Fruit fly (Drosophila melanogaster): ENCODE results near the gene CG5478.

The CG5478 gene

DNA sequence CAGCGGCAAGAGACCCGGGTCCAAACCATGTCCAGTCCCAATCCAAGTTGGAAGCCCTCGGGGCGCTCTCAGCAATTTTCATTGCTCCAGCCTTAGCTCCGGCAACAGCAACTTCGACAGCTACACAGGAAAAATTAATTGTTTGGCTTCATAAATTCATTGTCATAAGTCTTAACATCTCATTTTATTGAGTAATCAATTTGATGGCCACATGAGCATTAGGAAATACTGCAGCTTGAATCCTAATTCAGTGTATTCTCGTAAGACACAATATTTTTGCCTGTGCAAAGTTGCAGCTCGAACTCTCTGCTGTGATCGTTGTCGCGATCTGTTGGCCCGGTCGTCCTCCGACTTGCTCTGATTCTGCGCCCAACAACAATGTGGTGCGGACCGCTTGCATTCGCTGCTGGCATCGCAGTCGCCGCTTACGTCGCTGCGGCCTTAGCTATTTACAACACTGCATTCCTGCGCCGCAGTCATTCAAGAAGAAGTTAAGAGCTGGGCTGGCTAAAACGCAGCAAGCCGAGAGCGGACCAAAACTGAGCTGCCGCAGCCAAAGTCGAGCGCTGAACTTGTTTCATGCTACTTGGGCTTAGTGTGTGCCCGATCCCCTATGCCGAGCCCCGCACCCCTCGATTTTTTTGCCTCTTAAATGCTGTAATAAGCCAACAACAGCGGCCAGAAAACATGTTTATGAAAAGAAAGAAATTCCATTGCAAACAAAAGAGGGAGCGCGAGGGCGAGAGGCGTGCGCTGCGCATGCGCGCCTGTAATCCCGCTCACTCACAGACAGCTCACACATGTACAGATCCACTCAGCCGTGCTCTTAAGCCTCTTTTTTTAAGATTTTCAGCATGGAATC, 13.9 kb downstream of the CG5478 start (continued):
- TF ChIP-seq Dref (GFP tag; IDR thresholded peaks at IDR 0.05) (no peak), CG15696 (tag; optimal IDR thresholded peaks at IDR 0.05) (no peak), CG11695 (GFP tag; IDR thresholded peaks at IDR 0.05) (no peak), CG9609 (GFP tag; optimal IDR thresholded peaks at IDR 0.05) (no peak), inv (GFP tag; IDR thresholded peaks at IDR 0.05; ENCODE audit: partially characterized antibody) (no peak), ERR (GFP tag; optimal IDR thresholded peaks at IDR 0.05) (no peak), gt (GFP tag; IDR thresholded peaks at IDR 0.05) (no peak), CG9215 (GFP tag; IDR thresholded peaks at IDR 0.05) (no peak), CG7271 (tag; optimal IDR thresholded peaks at IDR 0.05) (no peak), Blimp-1 (GFP tag; optimal IDR thresholded peaks at IDR 0.05) (no peak), CG4360 (GFP tag; IDR thresholded peaks at IDR 0.05) (peak; percentile 63), nmo (GFP tag; optimal IDR thresholded peaks at IDR 0.05) (peak; percentile 9), trem (tag; optimal IDR thresholded peaks at IDR 0.05) (peak; percentile 13), sc (optimal IDR thresholded peaks at IDR 0.05) (no peak), sc (GFP tag; optimal IDR thresholded peaks at IDR 0.05) (no peak), Fer2 (tag; optimal IDR thresholded peaks at IDR 0.05) (no peak), CG7556 (GFP tag; optimal IDR thresholded peaks at IDR 0.05) (no peak), row (GFP tag; IDR thresholded peaks at IDR 0.05) (peak; percentile 28; the same call in 1 of the 3 replicates), toy (GFP tag; IDR thresholded peaks at IDR 0.05) (no peak), Aef1 (GFP tag; IDR thresholded peaks at IDR 0.05) (no peak), Xrp1 (GFP tag; IDR thresholded peaks at IDR 0.05) (no peak; the same call in 1 of the 2 replicates), pan (optimal IDR thresholded peaks at IDR 0.05) (no peak), pan (GFP tag; optimal IDR thresholded peaks at IDR 0.05 in 1 of 2, IDR thresholded peaks at IDR 0.05 in 1 of 2) (peak in 1 of 2 experiments; percentile 23), H15 (GFP tag; IDR thresholded peaks at IDR 0.05) (no peak), amos (GFP tag; IDR thresholded peaks at IDR 0.05; ENCODE audit: partially characterized antibody) (no peak), CG15269 (tag; optimal IDR thresholded peaks at IDR 0.05) (no peak), ranshi (GFP tag; IDR thresholded peaks at IDR 0.05) (no peak), BtbVII (GFP tag; optimal IDR thresholded peaks at IDR 0.05) (no peak), Dip3 (GFP tag; optimal IDR thresholded peaks at IDR 0.05) (no peak), cg (GFP tag; optimal IDR thresholded peaks at IDR 0.05) (peak; percentile 68), CG3281 (GFP tag; optimal IDR thresholded peaks at IDR 0.05) (no peak), luna (GFP tag; optimal IDR thresholded peaks at IDR 0.05) (no peak), CG14014 (GFP tag; IDR thresholded peaks at IDR 0.05) (no peak), Optix (GFP tag; IDR thresholded peaks at IDR 0.05) (0 out of 3 replicates have a peak, but pooled peaks have one; percentile 31), D19A (tag; optimal IDR thresholded peaks at IDR 0.05) (no peak), HmgD (GFP tag; optimal IDR thresholded peaks at IDR 0.05) (no peak), CG12155 (GFP tag; optimal IDR thresholded peaks at IDR 0.05) (no peak), MBD-R2 (GFP tag; IDR thresholded peaks at IDR 0.05) (no peak), CG7372 (GFP tag; IDR thresholded peaks at IDR 0.05) (no peak), rib (GFP tag; IDR thresholded peaks at IDR 0.05) (no peak), CG3838 (GFP tag; optimal IDR thresholded peaks at IDR 0.05) (no peak), CkIIα-i1 (GFP tag; IDR thresholded peaks at IDR 0.05) (no peak), ssp (GFP tag; IDR thresholded peaks at IDR 0.05) (no peak), stwl (tag; optimal IDR thresholded peaks at IDR 0.05) (no peak), Dp (GFP tag; optimal IDR thresholded peaks at IDR 0.05) (no peak), CG14860 (GFP tag; IDR thresholded peaks at IDR 0.05; ENCODE audit: partially characterized antibody) (no peak), tx (GFP tag; optimal IDR thresholded peaks at IDR 0.05) (no peak), CG13894 (tag; optimal IDR thresholded peaks at IDR 0.05) (no peak), Mrtf (GFP tag; IDR thresholded peaks at IDR 0.05) (no peak), CG1233 (GFP tag; optimal IDR thresholded peaks at IDR 0.05) (no peak), Dek (tag; optimal IDR thresholded peaks at IDR 0.05) (no peak)

All from whole organism, embryonic.